Fruit fly (Drosophila melanogaster) whole organism, embryonic: Measurements from ENCODE around the gene Alg2.

ENCODE experiments used
- Bgb ChIP-seq: fragments of 200-800 bp; sonication (Bioruptor generic); IDR thresholded peaks from 2 replicates; pipeline ENCODE4 v1.3.6; 2022; ENCODE audit warnings: missing biosample characterization, missing genetic modification characterization; ENCODE audit not compliant: partially characterized antibody
- CG10431 ChIP-seq: fragments of 200-800 bp; sonication (Bioruptor generic); optimal IDR thresholded peaks from 3 replicates; lab custom pipeline; 2018; ENCODE audit warnings: missing biosample characterization, mild to moderate bottlenecking, missing genetic modification characterization
- CG11456 ChIP-seq: fragments of 200-800 bp; sonication (Bioruptor generic); IDR thresholded peaks from 3 replicates; pipeline ENCODE4 v1.3.6; 2022; ENCODE audit warnings: missing biosample characterization, missing genetic modification characterization
- CG12219 ChIP-seq: fragments of 200-800 bp; sonication (Bioruptor generic); optimal IDR thresholded peaks from 3 replicates; lab custom pipeline; 2018; ENCODE audit warnings: missing biosample characterization, mild to moderate bottlenecking, missing genetic modification characterization
- CG12299 ChIP-seq: fragments of 200-800 bp; sonication (Bioruptor generic); optimal IDR thresholded peaks from 2 replicates; lab custom pipeline; 2018; ENCODE audit warnings: missing biosample characterization, mild to moderate bottlenecking, missing genetic modification characterization
- CG12659 ChIP-seq: fragments of 200-800 bp; sonication (Bioruptor generic); optimal IDR thresholded peaks from 3 replicates; lab custom pipeline; 2017; ENCODE audit warnings: mild to moderate bottlenecking, missing biosample characterization, missing genetic modification reagents, missing genetic modification characterization
- CG14710 ChIP-seq: fragments of 200-800 bp; sonication (Bioruptor generic); optimal IDR thresholded peaks from 3 replicates; lab custom pipeline; 2019; ENCODE audit warnings: missing biosample characterization, mild to moderate bottlenecking, missing genetic modification characterization, moderate library complexity
- CG15696 ChIP-seq: fragments of 200-800 bp; sonication (Bioruptor generic); optimal IDR thresholded peaks from 2 replicates; lab custom pipeline; 2019; ENCODE audit warnings: missing biosample characterization, mild to moderate bottlenecking, missing genetic modification characterization, moderate library complexity
- CG1603 ChIP-seq: fragments of 200-800 bp; sonication (Bioruptor generic); optimal IDR thresholded peaks from 2 replicates; lab custom pipeline; 2019; ENCODE audit warnings: missing biosample characterization, mild to moderate bottlenecking, missing genetic modification characterization, moderate library complexity
- CG16863 ChIP-seq: fragments of 200-800 bp; sonication (Bioruptor generic); optimal IDR thresholded peaks from 3 replicates; lab custom pipeline; 2016; ENCODE audit warnings: missing biosample characterization, missing genetic modification characterization
- CG18476 ChIP-seq: fragments of 200-800 bp; sonication (Bioruptor generic); optimal IDR thresholded peaks from 2 replicates; lab custom pipeline; 2016; ENCODE audit warnings: missing biosample characterization, mild to moderate bottlenecking, missing genetic modification characterization
- CG2199 ChIP-seq: fragments of 200-800 bp; sonication (Bioruptor generic); IDR thresholded peaks from 3 replicates; pipeline ENCODE4 v1.3.6; 2022; ENCODE audit warnings: missing biosample characterization, missing genetic modification characterization
- CG30431 ChIP-seq: fragments of 200-800 bp; sonication (Bioruptor generic); optimal IDR thresholded peaks from 2 replicates; lab custom pipeline; 2017; ENCODE audit warnings: missing biosample characterization, missing genetic modification characterization
- CG31224 ChIP-seq: fragments of 200-800 bp; sonication (Bioruptor generic); IDR thresholded peaks from 2 replicates; pipeline ENCODE4 v1.3.6; 2022; ENCODE audit warnings: missing biosample characterization, missing genetic modification characterization
- CG31365 ChIP-seq: fragments of 200-800 bp; sonication (Bioruptor generic); optimal IDR thresholded peaks from 2 replicates; lab custom pipeline; 2018; ENCODE audit warnings: missing biosample characterization, mild to moderate bottlenecking, missing genetic modification characterization
- CG34376 ChIP-seq: fragments of 200-800 bp; sonication (Bioruptor generic); optimal IDR thresholded peaks from 2 replicates; lab custom pipeline; 2018; ENCODE audit warnings: missing biosample characterization, mild to moderate bottlenecking, missing genetic modification characterization
- CG3838 ChIP-seq: fragments of 200-800 bp; sonication (Bioruptor generic); optimal IDR thresholded peaks from 3 replicates; lab custom pipeline; 2016; ENCODE audit warnings: missing biosample characterization, missing genetic modification characterization
- CG43689 ChIP-seq: fragments of 200-800 bp; sonication (Bioruptor generic); IDR thresholded peaks from 2 replicates; pipeline ENCODE4 v1.3.6; 2022; ENCODE audit warnings: missing biosample characterization, missing genetic modification characterization
- CG7987 ChIP-seq: fragments of 200-800 bp; sonication (Bioruptor generic); optimal IDR thresholded peaks from 2 replicates; lab custom pipeline; 2018; ENCODE audit warnings: missing biosample characterization, mild to moderate bottlenecking, missing genetic modification characterization, moderate library complexity
- CG8478 ChIP-seq: fragments of >200 bp; optimal IDR thresholded peaks from 2 replicates; lab custom pipeline; 2018
- CG8765 ChIP-seq: fragments of 200-800 bp; sonication (Bioruptor generic); IDR thresholded peaks from 2 replicates; pipeline ENCODE4 v1.3.6; 2022; ENCODE audit warnings: missing biosample characterization, missing genetic modification characterization
- CG9215 ChIP-seq: fragments of 200-800 bp; sonication (Bioruptor generic); IDR thresholded peaks from 2 replicates; pipeline ENCODE4 v1.3.6; 2022; ENCODE audit warnings: missing biosample characterization, missing genetic modification characterization
- CG9609 ChIP-seq: fragments of 200-800 bp; sonication (Bioruptor generic); optimal IDR thresholded peaks from 3 replicates; lab custom pipeline; 2016; ENCODE audit warnings: missing biosample characterization, missing genetic modification characterization
- Dp ChIP-seq: fragments of 200-800 bp; sonication (Bioruptor generic); optimal IDR thresholded peaks from 2 replicates; lab custom pipeline; 2018; ENCODE audit warnings: missing biosample characterization, mild to moderate bottlenecking, missing genetic modification characterization, moderate library complexity
- Drgx ChIP-seq: fragments of 200-800 bp; sonication (Bioruptor generic); IDR thresholded peaks from 2 replicates; pipeline ENCODE4 v1.3.6; 2022; ENCODE audit warnings: missing biosample characterization, missing genetic modification characterization
- Ets65A ChIP-seq: fragments of 200-800 bp; sonication (Bioruptor generic); peaks from one replicate; lab custom pipeline; 2016; ENCODE audit warnings: missing biosample characterization, missing genetic modification characterization
- GATAe ChIP-seq: fragments of 200-800 bp; sonication (Bioruptor generic); conservative IDR thresholded peaks from 2 replicates; pipeline ENCODE4 v1.3.6; 2022; ENCODE audit warnings: missing biosample characterization, missing genetic modification characterization
- HLH4C ChIP-seq: fragments of 200-800 bp; sonication (Bioruptor generic); IDR thresholded peaks from 3 replicates; pipeline ENCODE4 v1.3.6; 2022; ENCODE audit warnings: missing biosample characterization, missing genetic modification characterization; ENCODE audit not compliant: partially characterized antibody
- HmgD ChIP-seq: fragments of 200-800 bp; sonication (Bioruptor generic); optimal IDR thresholded peaks from 3 replicates; lab custom pipeline; 2016; ENCODE audit warnings: missing biosample characterization, missing genetic modification characterization
- Hr39 ChIP-seq: fragments of >200 bp; optimal IDR thresholded peaks from 2 replicates; lab custom pipeline; 2017
- Hsf ChIP-seq: fragments of 200-800 bp; sonication (Bioruptor generic); optimal IDR thresholded peaks from 3 replicates; lab custom pipeline; 2016; ENCODE audit warnings: missing biosample characterization, missing genetic modification characterization
- Lpt ChIP-seq: fragments of >200 bp; optimal IDR thresholded peaks from 2 replicates; lab custom pipeline; 2018; ENCODE audit warnings: missing biosample characterization, missing genetic modification characterization
- Mad ChIP-seq: fragments of 200-800 bp; sonication (Bioruptor generic); optimal IDR thresholded peaks from 2 replicates; lab custom pipeline; 2016; ENCODE audit warnings: missing biosample characterization, missing genetic modification characterization
- NC2α ChIP-seq: fragments of 200-800 bp; sonication (Bioruptor generic); optimal IDR thresholded peaks from 2 replicates; lab custom pipeline; 2016; ENCODE audit warnings: missing biosample characterization, missing genetic modification characterization
- Ssrp ChIP-seq: fragments of 200-800 bp; sonication (Bioruptor generic); optimal IDR thresholded peaks from 2 replicates; lab custom pipeline; 2018; ENCODE audit warnings: missing biosample characterization, mild to moderate bottlenecking, missing genetic modification characterization, moderate library complexity
- Stat92E ChIP-seq, 3 experiments: fragments of >200 bp in 2 of 3; fragments of 200-800 bp in 1 of 3; sonication (Bioruptor generic) in 1 of 3; optimal IDR thresholded peaks; 2 replicates each; lab custom pipeline; 2017 to 2019; ENCODE audit warnings: missing biosample characterization in 3 of 3, missing genetic modification characterization in 3 of 3, mild to moderate bottlenecking in 1 of 3, moderate library complexity in 1 of 3
- ab ChIP-seq: fragments of 200-800 bp; sonication (Bioruptor generic); optimal IDR thresholded peaks from 2 replicates; lab custom pipeline; 2016; ENCODE audit warnings: missing biosample characterization, missing genetic modification characterization
- ci ChIP-seq: fragments of 200-800 bp; sonication (Bioruptor generic); IDR thresholded peaks from 3 replicates; pipeline ENCODE4 v1.3.6; 2022; ENCODE audit warnings: missing biosample characterization, missing genetic modification characterization
- croc ChIP-seq: fragments of 200-800 bp; sonication (Bioruptor generic); conservative IDR thresholded peaks from 3 replicates; pipeline ENCODE4 v1.3.6; 2022; ENCODE audit warnings: missing biosample characterization, missing genetic modification characterization
- cwo ChIP-seq: fragments of 200-800 bp; sonication (Bioruptor generic); optimal IDR thresholded peaks from 3 replicates; lab custom pipeline; 2017; ENCODE audit warnings: missing biosample characterization, missing genetic modification characterization, mild to moderate bottlenecking, moderate library complexity, missing genetic modification reagents
- da ChIP-seq: fragments of 200-800 bp; sonication (Bioruptor generic); optimal IDR thresholded peaks from 2 replicates; lab custom pipeline; 2016; ENCODE audit warnings: missing biosample characterization, missing genetic modification characterization
- danr ChIP-seq: fragments of 200-800 bp; sonication (Bioruptor generic); IDR thresholded peaks from 2 replicates; pipeline ENCODE4 v1.3.6; 2022; ENCODE audit warnings: missing biosample characterization, missing genetic modification characterization
- fd96Cb ChIP-seq: fragments of 200-800 bp; sonication (Bioruptor generic); optimal IDR thresholded peaks from 2 replicates; lab custom pipeline; 2018; ENCODE audit warnings: missing biosample characterization, mild to moderate bottlenecking, missing genetic modification characterization, moderate library complexity
- jigr1 ChIP-seq: fragments of 200-800 bp; sonication (Bioruptor generic); IDR thresholded peaks from 3 replicates; pipeline ENCODE4 v1.3.6; 2022; ENCODE audit warnings: missing biosample characterization, missing genetic modification characterization
- kah ChIP-seq: fragments of 200-800 bp; sonication (Bioruptor generic); optimal IDR thresholded peaks from 2 replicates; lab custom pipeline; 2018; ENCODE audit warnings: missing biosample characterization, mild to moderate bottlenecking, missing genetic modification characterization
- kay ChIP-seq: fragments of 200-800 bp; sonication (Bioruptor generic); optimal IDR thresholded peaks from 2 replicates; lab custom pipeline; 2016; ENCODE audit warnings: missing biosample characterization, missing genetic modification characterization
- lmd ChIP-seq: fragments of 200-800 bp; sonication (Bioruptor generic); IDR thresholded peaks from 2 replicates; pipeline ENCODE4 v1.3.6; 2022; ENCODE audit warnings: missing biosample characterization, missing genetic modification characterization
- nerfin-2 ChIP-seq: fragments of 200-800 bp; sonication (Bioruptor generic); IDR thresholded peaks from 2 replicates; pipeline ENCODE4 v1.3.6; 2022; ENCODE audit warnings: missing biosample characterization, missing genetic modification characterization; ENCODE audit not compliant: partially characterized antibody
- ssp ChIP-seq: fragments of 200-800 bp; sonication (Bioruptor generic); IDR thresholded peaks from 2 replicates; pipeline ENCODE4 v1.3.6; 2022; ENCODE audit warnings: missing biosample characterization, missing genetic modification characterization
- tgo ChIP-seq: fragments of 200-800 bp; sonication (Bioruptor generic); IDR thresholded peaks from 3 replicates; pipeline ENCODE4 v1.3.6; 2022; ENCODE audit warnings: missing biosample characterization, missing genetic modification characterization
- vfl ChIP-seq: fragments of 200-800 bp; sonication (Bioruptor generic); optimal IDR thresholded peaks from 2 replicates; lab custom pipeline; 2016; ENCODE audit warnings: missing biosample characterization, missing genetic modification characterization
- zfh2 ChIP-seq: fragments of 200-800 bp; sonication (Bioruptor generic); optimal IDR thresholded peaks from 2 replicates; lab custom pipeline; 2016; ENCODE audit warnings: missing biosample characterization, missing genetic modification characterization

Gene Alg2

DNA sequence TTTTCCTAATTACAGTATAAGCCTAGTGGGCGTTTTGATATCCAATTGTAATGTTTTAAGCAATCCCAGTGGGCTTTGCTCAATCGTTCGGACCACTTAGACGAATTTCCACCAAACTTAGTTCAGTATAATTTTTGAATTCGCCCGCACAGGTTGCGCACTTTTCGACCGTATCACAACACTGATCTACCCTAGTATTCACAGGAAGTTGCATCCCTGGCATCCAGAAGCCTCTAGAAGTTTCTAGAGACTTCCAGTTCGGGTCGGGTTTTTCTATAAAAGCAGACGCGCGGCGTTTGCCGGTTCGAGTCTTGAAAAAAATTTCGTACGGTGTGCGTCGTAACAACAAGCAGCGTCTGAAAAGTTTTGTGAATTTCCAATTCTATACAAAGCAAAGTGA is 49.3 kb downstream of the Alg2 start, which contains the start of gene Hsp83 (continued):
- TF ChIP-seq Bgb (GFP tag; lab: Robert Waterston, UW) (peak; percentile 36; the same call in 1 of the 2 replicates), Ssrp (tag; lab: Kevin White, UChicago) (peak; percentile 58), lmd (GFP tag; lab: Robert Waterston, UW) (peak; percentile 80), CG18476 (GFP tag; lab: Kevin White, UChicago) (peak; percentile 83), CG9215 (GFP tag; lab: Robert Waterston, UW) (peak; percentile 60), Ets65A (GFP tag; lab: Kevin White, UChicago) (peak; percentile 99), CG12299 (tag; lab: Kevin White, UChicago) (peak; percentile 98), Dp (GFP tag; lab: Kevin White, UChicago) (peak; percentile 94), CG30431 (GFP tag; lab: Kevin White, UChicago) (peak; percentile 89), ci (peak; percentile 99), croc (GFP tag; lab: Robert Waterston, UW) (peak; percentile 46), ssp (GFP tag; lab: Robert Waterston, UW) (peak; percentile 65), HLH4C (no peak), GATAe (GFP tag; lab: Robert Waterston, UW) (no peak; the same call in 1 of the 2 replicates), tgo (GFP tag; lab: Robert Waterston, UW) (peak; percentile 85), CG43689 (GFP tag; lab: Robert Waterston, UW) (peak; percentile 80), CG12659 (GFP tag; lab: Kevin White, UChicago) (peak; percentile 98), nerfin-2 (GFP tag; lab: Robert Waterston, UW) (no peak), CG34376 (peak; percentile 100), CG7987 (GFP tag; lab: Kevin White, UChicago) (peak; percentile 100), CG15696 (tag; lab: Kevin White, UChicago) (peak; percentile 36), NC2α (peak; percentile 93), Drgx (GFP tag; lab: Robert Waterston, UW) (peak; percentile 87), CG16863 (peak; percentile 90), Lpt (no peak), danr (GFP tag; lab: Robert Waterston, UW) (peak; percentile 63), CG12219 (peak; percentile 97), CG3838 (GFP tag; lab: Kevin White, UChicago) (peak; percentile 52), CG1603 (peak; percentile 95), HmgD (peak; percentile 70), CG8765 (GFP tag; lab: Robert Waterston, UW) (no peak), zfh2 (GFP tag; lab: Kevin White, UChicago) (peak; percentile 81), jigr1 (GFP tag; lab: Robert Waterston, UW) (no peak), vfl (GFP tag; lab: Kevin White, UChicago) (peak; percentile 90), fd96Cb (tag; lab: Kevin White, UChicago) (peak; percentile 63), Stat92E (GFP tag; optimal IDR thresholded peaks at IDR 0.05; lab: Kevin White, UChicago) (peak in 1 of 3 experiments; percentile 84), kah (GFP tag; lab: Kevin White, UChicago) (peak; percentile 97), CG9609 (GFP tag; lab: Kevin White, UChicago) (peak; percentile 88), CG31365 (peak; percentile 95), Mad (GFP tag; lab: Kevin White, UChicago) (peak; percentile 95), da (GFP tag; lab: Kevin White, UChicago) (peak; percentile 88), CG14710 (tag; lab: Kevin White, UChicago) (peak; percentile 83), CG10431 (peak; percentile 99), kay (peak; percentile 63), CG2199 (GFP tag; lab: Robert Waterston, UW) (peak; percentile 75; the same call in 1 of the 3 replicates), ab (GFP tag; lab: Kevin White, UChicago) (peak; percentile 3), CG11456 (GFP tag; lab: Robert Waterston, UW) (peak; percentile 96), CG31224 (GFP tag; lab: Robert Waterston, UW) (peak; percentile 74), Hr39 (lab: Kevin White, UChicago) (no peak), CG8478 (lab: Kevin White, UChicago) (no peak), cwo (peak; percentile 93), Hsf (GFP tag; lab: Kevin White, UChicago) (peak; percentile 99)
